Fruit fly (Drosophila melanogaster) whole organism, adult: ENCODE measurements around the gene CG9512.

ENCODE experiments used
- CG12768 ChIP-seq: fragments of 200-800 bp; sonication (Bioruptor generic); optimal IDR thresholded peaks from 2 replicates; lab custom pipeline; 2017; ENCODE audit warnings: missing biosample characterization, missing genetic modification characterization, mild to moderate bottlenecking, moderate library complexity, missing genetic modification reagents
- CG14711 ChIP-seq: fragments of 200-800 bp; sonication (Bioruptor generic); optimal IDR thresholded peaks from 2 replicates; lab custom pipeline; 2018; ENCODE audit warnings: missing biosample characterization, mild to moderate bottlenecking, missing genetic modification characterization, moderate library complexity
- CG1620 ChIP-seq: fragments of 200-800 bp; sonication (Bioruptor generic); optimal IDR thresholded peaks from 2 replicates; lab custom pipeline; 2016; ENCODE audit warnings: missing biosample characterization, missing genetic modification characterization
- CG33017 ChIP-seq: fragments of 200-800 bp; sonication (Bioruptor generic); optimal IDR thresholded peaks from 2 replicates; lab custom pipeline; 2018; ENCODE audit warnings: missing biosample characterization, mild to moderate bottlenecking, missing genetic modification characterization, moderate library complexity
- CG5204 ChIP-seq: fragments of 200-800 bp; sonication (Bioruptor generic); optimal IDR thresholded peaks from 2 replicates; lab custom pipeline; 2016; ENCODE audit warnings: missing biosample characterization, missing genetic modification characterization
- Clk ChIP-seq: fragments of 200-800 bp; sonication (Bioruptor generic); optimal IDR thresholded peaks from 2 replicates; lab custom pipeline; 2017; ENCODE audit warnings: missing biosample characterization, missing genetic modification characterization
- Crg-1 ChIP-seq: fragments of 200-800 bp; sonication (Bioruptor generic); optimal IDR thresholded peaks from 2 replicates; lab custom pipeline; 2016; ENCODE audit warnings: missing biosample characterization, missing genetic modification characterization
- Hr96 ChIP-seq: fragments of 200-800 bp; sonication (Bioruptor generic); optimal IDR thresholded peaks from 2 replicates; lab custom pipeline; 2016; ENCODE audit warnings: missing biosample characterization, missing genetic modification characterization
- bab1 ChIP-seq: fragments of 200-800 bp; sonication (Bioruptor generic); optimal IDR thresholded peaks from 3 replicates; lab custom pipeline; 2019; ENCODE audit warnings: missing biosample characterization, mild to moderate bottlenecking, missing genetic modification characterization, moderate library complexity
- cnc ChIP-seq, 2 experiments: fragments of >200 bp; optimal IDR thresholded peaks; 2 replicates each; lab custom pipeline; 2017
- kay ChIP-seq: fragments of 200-800 bp; sonication (Bioruptor generic); peaks from one replicate; lab custom pipeline; 2016; ENCODE audit warnings: missing biosample characterization, missing genetic modification characterization, borderline replicate concordance
- ovo ChIP-seq: fragments of 200-800 bp; sonication (Bioruptor generic); optimal IDR thresholded peaks from 2 replicates; lab custom pipeline; 2016; ENCODE audit warnings: missing biosample characterization, missing genetic modification characterization
- pad ChIP-seq: fragments of 200-800 bp; sonication (Bioruptor generic); optimal IDR thresholded peaks from 3 replicates; lab custom pipeline; 2017; ENCODE audit warnings: missing biosample characterization, missing genetic modification characterization, mild to moderate bottlenecking, moderate library complexity, missing genetic modification reagents
- tj ChIP-seq: fragments of 200-800 bp; sonication (Bioruptor generic); optimal IDR thresholded peaks from 3 replicates; lab custom pipeline; 2017; ENCODE audit warnings: missing biosample characterization, mild to moderate bottlenecking, missing genetic modification characterization, moderate library complexity

DNA sequence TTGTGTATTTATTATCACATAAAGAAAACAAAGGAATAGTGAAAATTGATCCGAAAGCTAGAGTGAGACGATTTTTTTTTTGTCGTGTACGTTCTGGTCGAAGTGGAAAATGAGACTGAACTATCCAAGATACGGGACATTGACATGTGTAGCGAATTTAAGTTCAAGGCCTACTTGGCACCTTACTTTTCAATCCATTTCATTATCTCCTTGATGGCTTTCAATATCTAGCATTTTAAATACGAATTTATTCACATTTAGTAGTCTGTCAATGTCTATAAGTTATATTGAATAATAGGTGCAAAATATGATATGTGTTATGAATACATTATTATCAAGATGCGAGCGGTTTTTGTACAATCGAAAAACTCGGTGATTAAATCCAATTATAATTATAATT, 23.5 kb upstream of the CG9512 start, which contains the start of gene CG32591:
- TF ChIP-seq CG5204 (no peak), kay (GFP tag; lab: Kevin White, UChicago) (no peak), CG33017 (tag; lab: Kevin White, UChicago) (no peak), ovo (no peak), Crg-1 (no peak), pad (GFP tag; lab: Kevin White, UChicago) (no peak), Hr96 (GFP tag; lab: Kevin White, UChicago) (no peak), Clk (GFP tag; lab: Kevin White, UChicago) (no peak), bab1 (GFP tag; lab: Kevin White, UChicago) (no peak), CG14711 (tag; lab: Kevin White, UChicago) (no peak), CG1620 (GFP tag; lab: Kevin White, UChicago) (no peak), tj (GFP tag; lab: Kevin White, UChicago) (no peak), CG12768 (GFP tag; lab: Kevin White, UChicago) (no peak), cnc (optimal IDR thresholded peaks at IDR 0.05; lab: Kevin White, UChicago) (no peak)
